Worm (Caenorhabditis elegans): Measurements from ENCODE around the gene chpf-2.

chpf-2 gene

DNA sequence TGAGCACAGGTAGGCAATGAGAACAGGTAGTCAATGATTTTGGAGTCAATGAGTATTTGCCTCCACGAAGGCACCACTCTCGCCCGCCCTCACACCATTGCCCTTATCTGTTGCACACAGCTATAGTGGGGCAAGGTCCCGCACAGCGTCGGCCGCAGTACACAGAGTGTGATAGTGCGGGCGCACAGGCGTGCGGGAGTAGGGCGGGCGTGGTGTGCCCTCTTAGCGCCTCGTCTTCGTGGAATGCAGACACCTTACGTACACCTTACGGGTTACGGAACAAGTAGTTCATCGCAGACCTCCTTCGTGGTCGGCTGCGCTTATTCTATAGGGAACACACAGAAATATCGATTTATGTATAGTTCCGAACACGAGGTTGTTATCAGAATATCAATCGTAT, 21.3 kb downstream of the chpf-2 start:
- TF ChIP-seq zfh-2 (GFP tag; conservative IDR thresholded peaks at IDR 0.05) (peak; percentile 67), ztf-28 (GFP tag; IDR thresholded peaks at IDR 0.05) (no peak), ceh-100 (GFP tag; IDR thresholded peaks at IDR 0.05) (no peak)

DNA sequence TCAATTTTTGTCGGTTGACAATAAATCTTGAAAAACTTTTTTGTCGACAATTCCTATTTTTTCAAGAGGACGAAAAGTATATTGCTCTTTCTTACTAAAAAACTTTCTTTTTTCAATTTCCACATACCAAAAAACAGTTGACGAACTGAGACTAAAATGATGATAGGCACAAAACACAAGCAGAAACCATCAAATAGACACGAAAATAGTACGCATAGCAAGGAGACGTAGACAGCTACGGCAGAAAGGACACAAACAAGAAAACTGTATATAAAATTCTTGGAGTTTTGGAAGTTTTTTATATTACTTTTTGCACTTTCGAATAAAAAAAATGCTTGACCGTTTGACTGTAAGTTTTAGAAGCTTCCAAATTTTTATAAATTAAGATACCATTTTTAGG, 25.0 kb downstream of the chpf-2 start, which contains the start of gene K12D9.1:
Gene K12D9.1 (plus strand): TSS at position 301 of the 400 bp plus-strand sequence.
- no peak for TF ChIP-seq sdz-38 (tag; optimal IDR thresholded peaks at IDR 0.05)
- TF ChIP-seq T26A5.8 (tag; optimal IDR thresholded peaks at IDR 0.05) = no peak
- no peak for TF ChIP-seq ceh-91 (GFP tag; IDR thresholded peaks at IDR 0.05)
- no peak for TF ChIP-seq snpc-3.4 (tag; optimal IDR thresholded peaks at IDR 0.05)
- TF ChIP-seq nfyb-1 (GFP tag; IDR thresholded peaks at IDR 0.05) = no peak
- no peak for TF ChIP-seq zfh-2 (GFP tag; conservative IDR thresholded peaks at IDR 0.05)
- no peak for TF ChIP-seq dpff-1 (tag; optimal IDR thresholded peaks at IDR 0.05)
- no peak for TF ChIP-seq F33H1.4 (GFP tag; IDR thresholded peaks at IDR 0.05)
- no peak for TF ChIP-seq lin-35 (GFP tag; optimal IDR thresholded peaks at IDR 0.05)
- no peak for TF ChIP-seq ekl-4 (GFP tag; IDR thresholded peaks at IDR 0.05)
- TF ChIP-seq aptf-3 (GFP tag; IDR thresholded peaks at IDR 0.05) = no peak
- TF ChIP-seq lag-1 (GFP tag; IDR thresholded peaks at IDR 0.05) = no peak
- TF ChIP-seq ztf-28 (GFP tag; IDR thresholded peaks at IDR 0.05) = no peak
- no peak for TF ChIP-seq ceh-27 (GFP tag; optimal IDR thresholded peaks at IDR 0.05)

DNA sequence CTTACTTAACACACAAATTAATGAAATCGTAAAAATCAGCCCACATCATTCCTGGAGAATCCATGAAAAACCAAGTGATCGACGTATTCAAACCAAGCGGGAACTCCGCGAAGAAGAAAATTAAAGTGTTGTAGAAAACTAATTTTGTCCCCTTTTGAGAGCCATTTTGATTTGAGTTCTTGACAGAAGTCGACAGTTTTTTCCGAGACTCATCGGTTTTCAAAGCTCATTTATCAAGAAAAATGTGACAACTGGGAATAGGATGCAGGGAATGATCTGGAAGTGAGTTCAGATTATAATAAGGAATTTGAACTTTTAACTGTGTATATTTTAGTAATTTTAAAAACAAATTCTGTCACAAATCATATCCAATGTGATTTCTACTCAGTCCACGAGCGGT, 27.8 kb downstream of the chpf-2 start, which contains the start of gene srw-135:
Gene srw-135 (minus strand): TSS at position 101 of the 400 bp plus-strand sequence.
- no peak for TF ChIP-seq madf-3 (GFP tag; IDR thresholded peaks at IDR 0.05)
- TF ChIP-seq unc-130 (GFP tag; optimal IDR thresholded peaks at IDR 0.05) = no peak
- TF ChIP-seq cebp-1 (GFP tag; IDR thresholded peaks at IDR 0.05) = no peak
- TF ChIP-seq cebp-1 (tag; optimal IDR thresholded peaks at IDR 0.05) = no peak
- no peak for TF ChIP-seq ceh-100 (GFP tag; IDR thresholded peaks at IDR 0.05)
- TF ChIP-seq Y95B8A.8 (GFP tag; IDR thresholded peaks at IDR 0.05) = no peak
- TF ChIP-seq pha-4 (tag; optimal IDR thresholded peaks at IDR 0.05) = no peak
- no peak for TF ChIP-seq egl-44 (GFP tag; IDR thresholded peaks at IDR 0.05)
- TF ChIP-seq mel-28 (tag; optimal IDR thresholded peaks at IDR 0.05; ENCODE audit: borderline replicate concordance) = no peak
- TF ChIP-seq B0261.1 (tag; optimal IDR thresholded peaks at IDR 0.05) = no peak
- TF ChIP-seq B0019.2 (GFP tag; conservative IDR thresholded peaks at IDR 0.05) = no peak
- TF ChIP-seq nfya-1 (tag; optimal IDR thresholded peaks at IDR 0.05; ENCODE audit: borderline replicate concordance, insufficient read depth) = no peak
- no peak for TF ChIP-seq akir-1 (GFP tag; optimal IDR thresholded peaks at IDR 0.05)

DNA sequence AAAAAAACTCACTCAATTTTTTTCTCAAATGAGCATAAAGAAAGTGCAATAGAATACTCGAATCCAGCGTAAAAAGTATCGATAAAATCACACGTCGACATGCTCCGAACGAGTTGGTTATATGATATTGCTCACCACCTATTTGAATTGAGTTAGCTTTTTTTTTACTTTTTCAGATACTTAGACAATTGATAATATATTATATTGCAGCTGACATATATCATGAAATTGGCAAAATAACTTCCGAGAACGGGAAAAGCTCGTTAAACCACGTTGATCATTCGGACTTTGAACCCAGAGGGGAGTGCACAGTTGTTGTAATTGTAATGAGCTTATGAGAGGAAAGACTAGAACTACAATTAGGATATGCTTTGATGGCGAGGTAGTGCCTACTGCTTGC, 28.7 kb downstream of the chpf-2 start, which contains the start of gene srw-136:
Gene srw-136 (minus strand): TSS at position 101 of the 400 bp plus-strand sequence.
- TF ChIP-seq ztf-26 (tag; optimal IDR thresholded peaks at IDR 0.05) = no peak
- TF ChIP-seq unc-130 (GFP tag; optimal IDR thresholded peaks at IDR 0.05) = no peak
- no peak for TF ChIP-seq nhr-120 (GFP tag; IDR thresholded peaks at IDR 0.05)
- TF ChIP-seq Y53G8AR.9 (GFP tag; conservative IDR thresholded peaks at IDR 0.05) = no peak
- no peak for TF ChIP-seq mcd-1 (GFP tag; IDR thresholded peaks at IDR 0.05)

DNA sequence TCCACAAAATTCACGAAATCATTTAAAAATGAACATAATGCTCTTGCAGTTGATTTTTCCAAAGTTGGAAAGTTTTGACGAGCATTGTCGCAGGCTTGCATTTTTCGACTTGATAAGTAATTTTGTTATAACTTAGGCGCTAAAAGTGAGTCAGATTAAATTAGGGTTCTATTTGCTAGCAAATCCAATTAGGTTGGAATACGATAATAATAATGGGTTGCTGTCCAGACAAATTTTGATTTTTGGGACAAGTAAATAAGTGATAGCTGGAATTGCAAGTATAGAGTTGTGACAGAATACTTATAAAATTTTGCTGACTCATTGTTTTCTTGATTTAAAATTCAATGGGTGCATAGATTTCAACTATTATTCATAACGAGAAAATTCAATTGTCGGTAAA, 33.2 kb downstream of the chpf-2 start, which contains the start of gene srw-112:
Gene srw-112 (minus strand): TSS at position 101 of the 400 bp plus-strand sequence.
- TF ChIP-seq unc-62 (GFP tag; optimal IDR thresholded peaks at IDR 0.05) (no peak), T07F8.4 (tag; optimal IDR thresholded peaks at IDR 0.05) (no peak), mes-4 (tag; optimal IDR thresholded peaks at IDR 0.05) (no peak), unc-130 (GFP tag; optimal IDR thresholded peaks at IDR 0.05) (no peak), aptf-2 (GFP tag; conservative IDR thresholded peaks at IDR 0.05) (no peak), nhr-90 (tag; optimal IDR thresholded peaks at IDR 0.05) (no peak), ceh-100 (GFP tag; IDR thresholded peaks at IDR 0.05) (no peak), chd-7 (tag; optimal IDR thresholded peaks at IDR 0.05) (no peak), Y67H2A.10 (GFP tag; conservative IDR thresholded peaks at IDR 0.05) (no peak), mxl-1 (tag; optimal IDR thresholded peaks at IDR 0.05) (no peak)
